Fruit fly (Drosophila melanogaster) Kc167 (cell line): ENCODE measurements around the gene CG13793.
"Not testable (repeated sequence)": the region's sequence is repeated elsewhere in the genome, so short reads cannot be mapped to it uniquely, and the experiment has no call there.

Source experiments
- Myc ChIP-seq: fragments of >200 bp; optimal IDR thresholded peaks from 2 replicates; lab custom pipeline; 2017; ENCODE audit warnings: missing external identifiers
- Sin3A ChIP-seq: fragments of >200 bp; optimal IDR thresholded peaks from 2 replicates; lab custom pipeline; 2018; ENCODE audit warnings: missing external identifiers
- h ChIP-seq: fragments of >200 bp; optimal IDR thresholded peaks from 3 replicates; lab custom pipeline; 2018; ENCODE audit warnings: missing external identifiers
- insv ChIP-seq: fragments of >200 bp; optimal IDR thresholded peaks from 3 replicates; lab custom pipeline; 2018; ENCODE audit warnings: missing external identifiers
- psq ChIP-seq: fragments of >200 bp; optimal IDR thresholded peaks from 2 replicates; lab custom pipeline; 2017; ENCODE audit warnings: missing external identifiers
- ttk ChIP-seq: sonication (Bioruptor generic); optimal IDR thresholded peaks from 2 replicates; lab custom pipeline; 2017; ENCODE audit warnings: missing external identifiers

Gene CG13793

DNA sequence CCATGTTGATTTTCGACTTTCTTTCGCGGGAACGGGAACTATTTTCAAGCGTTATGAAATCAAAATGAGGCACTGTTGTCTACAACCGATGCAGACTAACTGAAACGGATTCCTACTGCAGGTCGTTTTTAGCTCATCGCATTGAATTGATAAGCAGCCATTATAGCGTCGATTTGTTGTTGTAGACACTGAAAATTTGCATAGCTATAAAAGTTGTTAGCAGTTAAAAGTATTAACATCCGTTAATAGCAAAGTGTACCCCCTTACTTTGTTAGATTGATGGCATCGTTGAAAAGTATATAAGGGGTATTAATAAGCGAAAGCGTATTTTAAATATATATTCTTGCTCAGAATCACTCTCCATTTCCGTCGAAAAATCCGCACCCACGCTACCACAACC lies at the start of gene CG13793:
Gene CG13793, minus strand, starts transcription at position 101 of the 400 bp plus-strand sequence.
- TF ChIP-seq ttk (lab: Kevin White, UChicago) (no peak), insv (lab: Kevin White, UChicago) (no peak), h (lab: Kevin White, UChicago) (no peak), psq (lab: Kevin White, UChicago) (no peak), Sin3A (no peak), Myc (lab: Kevin White, UChicago) (no peak)

DNA sequence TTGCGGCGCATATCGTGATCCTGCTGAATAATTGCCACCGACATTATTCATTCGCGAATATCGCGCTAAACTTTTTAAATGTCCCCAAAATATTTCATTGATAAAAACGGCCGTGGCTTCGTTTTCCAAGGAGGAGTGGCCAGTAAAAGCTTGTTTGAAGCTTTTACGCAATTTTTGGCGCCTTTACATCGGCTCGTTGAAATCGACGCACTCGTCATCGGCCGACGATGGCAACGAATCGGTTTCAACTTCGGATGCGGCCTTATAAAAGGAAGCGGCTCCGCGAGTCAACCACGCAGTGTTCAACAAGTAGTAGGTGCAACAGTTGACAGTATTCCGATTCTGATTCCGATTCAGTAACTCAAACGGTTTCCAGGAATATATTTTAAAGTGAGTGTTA lies 48.0 kb upstream of the CG13793 start, which contains the start of gene CG7191:
Gene CG7191, plus strand, starts transcription at position 301 of the 400 bp plus-strand sequence.
- TF ChIP-seq psq (lab: Kevin White, UChicago) (no peak), h (lab: Kevin White, UChicago) (no peak), Sin3A (no peak), Myc (lab: Kevin White, UChicago) (no peak)

DNA sequence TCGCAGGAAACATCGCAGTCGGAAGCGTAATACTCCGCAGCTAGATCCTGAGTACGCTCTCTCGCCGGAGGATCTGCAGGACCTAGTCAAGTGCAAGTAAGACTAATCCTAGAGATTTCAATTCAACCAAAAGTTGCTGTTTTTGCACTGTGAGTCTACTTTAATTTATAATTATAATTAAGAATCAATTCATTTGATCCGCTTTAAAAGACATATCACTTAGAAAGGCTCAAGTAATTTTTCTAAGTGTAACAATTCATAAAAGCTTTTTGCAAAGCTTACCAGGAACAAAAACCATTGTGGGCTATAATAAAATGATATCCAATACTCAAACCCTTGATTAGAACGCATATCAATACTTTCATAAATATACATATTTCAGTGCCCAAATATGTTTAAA lies 37.5 kb upstream of the CG13793 start:
- no peak for TF ChIP-seq psq (lab: Kevin White, UChicago)
- no peak for TF ChIP-seq insv (lab: Kevin White, UChicago)
- no peak for TF ChIP-seq ttk (lab: Kevin White, UChicago)
- TF ChIP-seq h (lab: Kevin White, UChicago): no peak
- TF ChIP-seq Myc (lab: Kevin White, UChicago): no peak
- no peak for TF ChIP-seq Sin3A

DNA sequence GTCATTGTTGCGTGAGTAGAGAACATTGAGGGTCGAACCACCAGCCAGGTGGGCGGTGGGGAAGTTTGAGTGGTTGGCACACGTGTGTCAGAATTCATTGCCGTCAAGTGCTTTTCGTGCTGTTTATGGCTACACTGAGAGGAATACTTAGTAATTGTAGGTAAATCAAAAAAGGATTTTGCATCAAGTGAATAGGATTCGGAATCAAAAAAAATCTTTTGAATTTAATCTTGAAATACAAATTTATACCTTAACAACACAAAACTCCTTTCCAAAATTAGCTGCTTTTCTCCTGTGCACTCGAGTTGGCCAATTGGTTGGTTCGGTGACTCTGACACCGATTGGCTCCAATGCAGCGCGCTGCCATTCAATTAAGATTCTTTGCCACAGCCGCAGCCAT lies 35.3 kb upstream of the CG13793 start:
- TF ChIP-seq ttk (lab: Kevin White, UChicago) (no peak), psq (lab: Kevin White, UChicago) (no peak), Myc (lab: Kevin White, UChicago) (no peak), insv (lab: Kevin White, UChicago) (no peak), Sin3A (no peak)

DNA sequence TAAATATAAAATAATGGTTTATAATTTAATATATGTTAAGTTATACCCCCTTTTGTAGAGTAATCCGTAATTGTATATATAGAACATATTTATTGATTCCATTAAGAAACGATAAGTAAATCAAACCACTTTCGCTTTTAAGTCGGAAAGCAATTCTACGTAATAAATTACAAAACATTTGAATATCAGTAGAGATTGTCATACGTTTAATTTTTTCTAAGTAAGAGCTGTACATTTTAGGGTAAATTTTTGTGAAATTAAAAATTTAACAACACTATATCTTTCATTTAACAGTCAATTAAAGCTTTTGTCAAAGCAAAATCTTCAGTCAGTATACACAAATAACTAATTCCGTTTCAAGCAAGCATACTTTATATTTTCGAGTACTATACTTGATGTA lies 34.6 kb upstream of the CG13793 start, which contains the start of gene CG46025:
Gene CG46025, plus strand, starts transcription at position 301 of the 400 bp plus-strand sequence.
- TF ChIP-seq ttk (lab: Kevin White, UChicago) (no peak), Myc (lab: Kevin White, UChicago) (no peak), insv (lab: Kevin White, UChicago) (no peak), Sin3A (no peak), psq (lab: Kevin White, UChicago) (no peak), h (lab: Kevin White, UChicago) (no peak)

DNA sequence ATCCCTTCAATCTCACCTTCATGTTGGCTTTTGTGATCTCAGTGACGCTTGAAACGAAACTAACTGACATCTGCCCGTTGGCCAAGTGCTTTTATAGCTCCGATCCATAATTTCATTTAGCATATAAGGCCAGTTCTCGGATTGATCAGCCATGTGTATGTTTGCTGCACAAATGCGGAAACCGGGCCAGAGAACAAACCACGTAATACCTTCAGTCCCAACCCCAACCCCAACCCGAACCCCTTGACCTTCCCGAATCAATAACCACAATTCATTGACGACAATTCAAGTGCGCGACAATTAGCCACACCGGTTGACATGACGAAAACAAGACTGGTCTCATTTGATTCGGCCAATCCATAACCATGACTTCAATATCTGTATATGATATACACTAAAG lies 33.8 kb upstream of the CG13793 start, which contains the start of gene CG7203:
Gene CG7203, minus strand, starts transcription at position 101 of the 400 bp plus-strand sequence.
- TF ChIP-seq Myc (lab: Kevin White, UChicago): no peak
- TF ChIP-seq insv (lab: Kevin White, UChicago): no peak
- TF ChIP-seq ttk (lab: Kevin White, UChicago): no peak
- no peak for TF ChIP-seq Sin3A
- no peak for TF ChIP-seq psq (lab: Kevin White, UChicago)
- no peak for TF ChIP-seq h (lab: Kevin White, UChicago)

DNA sequence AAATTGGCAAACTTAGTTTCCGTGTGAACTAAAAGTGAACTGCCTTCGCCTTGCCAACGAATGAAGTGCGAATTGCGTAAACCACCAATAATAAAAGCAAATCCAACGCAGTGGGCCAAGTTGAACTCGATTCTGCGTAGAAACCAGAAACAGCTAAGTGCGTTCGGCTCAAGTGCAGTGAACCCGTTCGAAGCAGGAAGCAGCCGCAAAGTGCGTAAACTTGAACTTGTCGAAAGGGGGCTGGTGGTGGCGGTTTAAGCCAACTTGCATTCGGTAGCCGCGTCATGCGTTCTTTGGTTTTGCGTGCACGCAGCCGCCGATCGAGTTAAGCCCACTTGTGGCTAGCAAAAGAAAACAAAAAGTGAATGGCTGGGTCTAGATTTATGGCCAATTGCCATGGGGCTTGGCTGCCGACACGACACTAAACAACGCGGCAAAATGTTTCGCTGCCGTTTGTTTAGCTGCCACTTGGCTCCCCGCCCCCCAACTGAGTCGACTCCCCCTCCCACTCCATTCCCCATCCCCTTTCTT lies 31.4 kb upstream of the CG13793 start:
- TF ChIP-seq psq (lab: Kevin White, UChicago) (no peak), ttk (lab: Kevin White, UChicago) (no peak)

DNA sequence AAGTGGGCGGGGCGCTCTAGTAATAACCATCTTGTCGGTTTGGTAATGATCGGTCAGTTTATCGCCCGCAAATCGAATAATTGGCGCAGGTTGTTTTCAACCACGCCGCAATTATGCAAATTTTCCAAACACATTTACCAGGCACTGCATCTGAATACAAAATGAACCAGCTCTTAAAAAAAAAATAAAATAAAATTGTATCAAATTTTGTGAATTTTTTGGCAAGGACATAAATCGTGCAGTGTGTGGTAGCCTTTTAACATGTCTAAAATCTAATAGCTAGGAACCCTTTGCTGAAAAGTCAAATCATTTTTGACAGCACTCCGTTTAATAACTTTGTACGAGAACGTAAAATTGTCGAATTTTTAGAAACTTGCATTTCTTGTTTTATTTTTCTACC lies 27.7 kb upstream of the CG13793 start, which contains the start of gene ATPsynGL:
Gene ATPsynGL, plus strand, starts transcription at position 301 of the 400 bp plus-strand sequence.
- TF ChIP-seq Sin3A (no peak), Myc (lab: Kevin White, UChicago) (no peak), ttk (lab: Kevin White, UChicago) (no peak), psq (lab: Kevin White, UChicago) (no peak), h (lab: Kevin White, UChicago) (no peak), insv (lab: Kevin White, UChicago) (no peak)

DNA sequence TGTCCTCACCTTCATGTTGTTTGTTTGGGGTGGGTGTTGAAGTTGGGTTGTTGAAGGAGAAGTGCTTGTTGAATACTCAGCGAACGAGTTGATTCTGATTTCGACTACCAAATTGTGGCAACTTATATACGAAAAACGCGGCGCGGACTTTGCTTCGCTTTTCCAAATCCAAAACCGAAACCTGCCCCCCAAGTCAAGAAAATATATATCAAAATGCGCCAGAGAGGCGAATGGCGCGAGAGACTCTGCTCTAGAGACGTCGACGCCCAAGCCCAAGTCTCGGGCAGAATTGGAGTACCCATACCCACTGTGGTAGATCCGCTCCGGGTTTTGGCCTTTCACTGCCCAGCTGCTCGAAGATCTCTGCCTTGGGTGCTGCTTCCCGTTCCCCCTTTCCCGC lies 25.5 kb upstream of the CG13793 start, which contains the start of gene CG7214:
Gene CG7214, minus strand, starts transcription at position 101 of the 400 bp plus-strand sequence.
- TF ChIP-seq h (lab: Kevin White, UChicago) (no peak), ttk (lab: Kevin White, UChicago) (no peak), Myc (lab: Kevin White, UChicago) (no peak)

DNA sequence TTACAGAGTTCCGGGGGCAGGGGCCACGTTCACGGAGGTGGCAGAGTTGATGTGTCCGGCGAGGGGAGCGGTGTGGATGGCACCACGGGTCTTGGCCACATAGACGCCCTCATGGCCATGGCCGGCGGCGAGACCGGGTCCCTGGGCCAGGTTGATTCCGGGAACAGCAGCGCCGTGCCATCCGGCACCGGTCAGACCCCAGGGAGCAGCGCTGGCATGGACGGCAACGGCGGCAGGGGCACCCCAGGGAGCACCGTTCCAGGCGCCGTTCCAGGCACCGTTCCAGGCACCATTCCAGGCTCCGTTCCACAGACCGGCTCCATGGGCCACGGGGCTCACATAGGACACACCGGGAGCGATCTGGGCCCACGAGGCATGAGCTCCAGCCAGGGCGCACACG lies 24.9 kb upstream of the CG13793 start:
- TF ChIP-seq ttk (lab: Kevin White, UChicago) (no peak), psq (lab: Kevin White, UChicago) (no peak), Sin3A (no peak), Myc (lab: Kevin White, UChicago) (no peak), h (lab: Kevin White, UChicago) (no peak), insv (lab: Kevin White, UChicago) (no peak)

DNA sequence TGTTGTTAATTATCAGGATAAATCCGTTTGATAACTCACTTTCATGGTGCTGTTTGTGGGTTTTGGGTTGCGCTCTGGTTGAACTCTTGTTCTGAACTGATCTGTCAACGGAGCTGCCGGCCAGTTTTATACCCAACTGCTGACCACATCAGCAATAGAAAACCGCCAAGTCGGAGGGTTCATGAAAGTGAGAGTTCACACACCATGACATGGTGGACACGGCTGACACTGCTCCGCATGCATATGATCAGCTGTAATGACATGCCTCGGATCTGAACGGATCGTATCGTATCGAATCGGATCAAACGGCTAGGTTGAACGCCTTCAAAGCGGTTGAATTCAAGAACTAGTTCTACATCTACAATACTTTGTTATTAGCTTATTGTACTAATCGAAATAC lies 22.1 kb upstream of the CG13793 start, which contains the start of gene Acp1:
Gene Acp1, minus strand, starts transcription at position 101 of the 400 bp plus-strand sequence.
- TF ChIP-seq h (lab: Kevin White, UChicago) (no peak), ttk (lab: Kevin White, UChicago) (no peak), Myc (lab: Kevin White, UChicago) (no peak), insv (lab: Kevin White, UChicago) (no peak), Sin3A (no peak), psq (lab: Kevin White, UChicago) (no peak)

DNA sequence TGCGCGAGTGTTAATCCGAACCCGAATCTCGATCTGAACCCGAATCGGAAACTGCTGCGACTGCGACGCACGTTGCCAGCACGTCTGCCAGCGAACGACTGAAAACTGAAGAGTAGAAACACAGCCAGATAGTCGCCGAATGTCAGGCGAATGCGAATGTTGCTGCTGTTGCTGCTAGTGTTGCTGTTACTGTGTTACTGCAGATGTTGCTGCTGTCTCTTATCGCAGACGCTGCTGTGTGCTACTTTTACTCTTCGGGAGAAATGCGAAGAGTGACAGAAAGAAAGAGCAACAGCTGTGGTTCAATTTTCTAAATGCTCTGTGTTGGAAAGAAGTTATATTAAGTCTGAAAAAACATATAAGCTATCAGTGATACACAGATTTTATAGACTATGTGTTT lies 19.4 kb upstream of the CG13793 start, which contains the start of gene CG31904:
Gene CG31904, minus strand, starts transcription at position 101 of the 400 bp plus-strand sequence.
- not testable (repeated sequence) for TF ChIP-seq Sin3A; psq (lab: Kevin White, UChicago); ttk (lab: Kevin White, UChicago)
